Worm (Caenorhabditis elegans): ENCODE measurements around the gene str-173.

Gene str-173

DNA sequence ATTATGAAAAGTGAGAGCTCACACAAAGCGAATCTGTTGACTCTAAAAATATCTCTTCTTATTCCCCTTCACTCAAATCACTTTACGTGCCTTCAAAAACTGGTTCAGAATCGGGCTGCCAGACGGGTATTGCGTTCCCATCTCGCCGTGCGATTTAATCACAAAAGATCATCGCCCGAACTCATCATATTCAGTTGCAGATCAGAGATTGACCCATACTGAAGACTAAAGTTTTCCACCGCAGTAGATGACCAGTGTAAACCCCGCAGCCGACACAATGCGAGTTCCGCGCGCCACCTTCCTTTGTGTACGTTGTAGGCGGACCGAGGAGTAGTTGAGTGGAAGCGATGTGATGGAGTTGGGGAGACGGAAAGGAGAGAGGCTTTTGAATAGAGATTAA is 19.1 kb downstream of the str-173 start (continued):
- TF ChIP-seq dpl-1 (GFP tag; optimal IDR thresholded peaks at IDR 0.05) (no peak), nfyb-1 (GFP tag; IDR thresholded peaks at IDR 0.05) (no peak), rpc-1 (optimal IDR thresholded peaks at IDR 0.05) (no peak), rpc-1 (tag; optimal IDR thresholded peaks at IDR 0.05) (peak; percentile 25), aptf-3 (GFP tag; IDR thresholded peaks at IDR 0.05) (no peak), D2030.7 (GFP tag; IDR thresholded peaks at IDR 0.05) (peak; percentile 98), tlf-1 (GFP tag; optimal IDR thresholded peaks at IDR 0.05) (peak; percentile 16), F10E7.11 (tag; optimal IDR thresholded peaks at IDR 0.05) (no peak), snpc-4 (GFP tag; optimal IDR thresholded peaks at IDR 0.05) (peak; percentile 99), snpc-4 (tag; optimal IDR thresholded peaks at IDR 0.05) (peak; percentile 98 to 99 (median 98)), ztf-3 (GFP tag; optimal IDR thresholded peaks at IDR 0.05) (no peak), ceh-27 (GFP tag; optimal IDR thresholded peaks at IDR 0.05) (no peak), F49E8.2 (tag; optimal IDR thresholded peaks at IDR 0.05; ENCODE audit: insufficient read depth) (peak; percentile 95), rcor-1 (GFP tag; IDR thresholded peaks at IDR 0.05) (peak; percentile 96), gei-17 (GFP tag; optimal IDR thresholded peaks at IDR 0.05) (no peak), attf-5 (GFP tag; optimal IDR thresholded peaks at IDR 0.05) (no peak), F37B4.10 (GFP tag; IDR thresholded peaks at IDR 0.05) (no peak), pbrm-1 (GFP tag; IDR thresholded peaks at IDR 0.05) (peak; percentile 97), egl-44 (GFP tag; IDR thresholded peaks at IDR 0.05) (0 out of 2 replicates have a peak, but pooled peaks have one; percentile 12), Y56A3A.18 (GFP tag; IDR thresholded peaks at IDR 0.05) (peak; percentile 79; the same call in 1 of the 2 replicates), lin-40 (tag; optimal IDR thresholded peaks at IDR 0.05) (no peak), F52B5.7 (tag; optimal IDR thresholded peaks at IDR 0.05) (no peak), ztf-26 (tag; optimal IDR thresholded peaks at IDR 0.05) (no peak), dox-1 (GFP tag; IDR thresholded peaks at IDR 0.05) (no peak), hrde-1 (tag; optimal IDR thresholded peaks at IDR 0.05; ENCODE audit: borderline replicate concordance) (no peak), bed-2 (GFP tag; IDR thresholded peaks at IDR 0.05) (no peak), ceh-91 (GFP tag; IDR thresholded peaks at IDR 0.05) (0 out of 2 replicates have a peak, but pooled peaks have one; percentile 16), tbp1 (GFP tag; optimal IDR thresholded peaks at IDR 0.05) (peak; percentile 81), ceh-100 (GFP tag; IDR thresholded peaks at IDR 0.05) (peak; percentile 55), C17E4.6 (GFP tag; IDR thresholded peaks at IDR 0.05) (peak; percentile 42; the same call in 1 of the 2 replicates), ceh-58 (GFP tag; IDR thresholded peaks at IDR 0.05) (no peak), madf-6 (GFP tag; IDR thresholded peaks at IDR 0.05) (peak; percentile 88), dpff-1 (tag; optimal IDR thresholded peaks at IDR 0.05) (no peak), cebp-1 (GFP tag; IDR thresholded peaks at IDR 0.05) (no peak), cebp-1 (tag; optimal IDR thresholded peaks at IDR 0.05) (no peak), tbx-9 (tag; optimal IDR thresholded peaks at IDR 0.05; ENCODE audit: borderline replicate concordance) (no peak), F33H1.4 (GFP tag; IDR thresholded peaks at IDR 0.05) (peak; percentile 65), ztf-6 (GFP tag; IDR thresholded peaks at IDR 0.05) (no peak), mxl-1 (tag; optimal IDR thresholded peaks at IDR 0.05) (peak; percentile 13), nhr-90 (tag; optimal IDR thresholded peaks at IDR 0.05) (no peak), egrh-3 (GFP tag; IDR thresholded peaks at IDR 0.05) (0 out of 2 replicates have a peak, but pooled peaks have one; percentile 26), hlh-12 (tag; optimal IDR thresholded peaks at IDR 0.05) (no peak), ztf-25 (GFP tag; IDR thresholded peaks at IDR 0.05) (no peak), ztf-22 (GFP tag; optimal IDR thresholded peaks at IDR 0.05) (no peak), ceh-40 (GFP tag; IDR thresholded peaks at IDR 0.05) (no peak), pha-4 (tag; optimal IDR thresholded peaks at IDR 0.05) (no peak), madf-8 (GFP tag; conservative IDR thresholded peaks at IDR 0.05) (peak; percentile 46), unc-62 (GFP tag; optimal IDR thresholded peaks at IDR 0.05) (no peak), akir-1 (GFP tag; optimal IDR thresholded peaks at IDR 0.05) (no peak), Y95B8A.8 (GFP tag; IDR thresholded peaks at IDR 0.05) (0 out of 2 replicates have a peak, but pooled peaks have one; percentile 58)

Measured in whole organism, young adult.